Worm (Caenorhabditis elegans) whole organism, early embryonic: Measurements from ENCODE around the gene F46E10.18.

Experiments
- B0310.2 ChIP-seq: sonication (generic microtip); optimal IDR thresholded peaks from 2 replicates; lab custom pipeline; 2016; ENCODE audit warnings: mild to moderate bottlenecking, missing genetic modification characterization, missing compliant biosample characterization
- F13C5.2 ChIP-seq: sonication (generic microtip); optimal IDR thresholded peaks from 2 replicates; lab custom pipeline; 2017; ENCODE audit warnings: mild to moderate bottlenecking, missing genetic modification characterization, inconsistent platforms, missing compliant biosample characterization
- aly-1 ChIP-seq: sonication (generic microtip); optimal IDR thresholded peaks from 2 replicates; lab custom pipeline; 2016; ENCODE audit warnings: missing genetic modification characterization, missing compliant biosample characterization
- ama-1 ChIP-seq: fragments of 150-350 bp; optimal IDR thresholded peaks from 2 replicates; lab custom pipeline; 2014
- ceh-13 ChIP-seq: fragments of 200-800 bp; sonication (Bioruptor generic); optimal IDR thresholded peaks from 2 replicates; lab custom pipeline; 2018; ENCODE audit warnings: mild to moderate bottlenecking, missing genetic modification characterization, missing compliant biosample characterization
- ceh-36 ChIP-seq: sonication (generic microtip); optimal IDR thresholded peaks from 2 replicates; lab custom pipeline; 2016; ENCODE audit warnings: missing genetic modification characterization, inconsistent platforms, missing compliant biosample characterization
- ets-7 ChIP-seq: sonication (generic microtip); optimal IDR thresholded peaks from 2 replicates; lab custom pipeline; 2016; ENCODE audit warnings: missing genotype, missing genetic modification characterization, missing compliant biosample characterization
- flt-1 ChIP-seq: fragments of 200-800 bp; sonication (Bioruptor generic); IDR thresholded peaks from 2 replicates; pipeline ENCODE4 v1.3.6; 2022; ENCODE audit warnings: missing genetic modification characterization, missing compliant biosample characterization
- hmbx-1 ChIP-seq: sonication (generic microtip); optimal IDR thresholded peaks from 2 replicates; lab custom pipeline; 2016; ENCODE audit warnings: mild to moderate bottlenecking, missing genetic modification characterization, missing compliant biosample characterization
- hmg-4 ChIP-seq: fragments of 200-800 bp; sonication (Bioruptor generic); optimal IDR thresholded peaks from 2 replicates; lab custom pipeline; 2018; ENCODE audit warnings: mild to moderate bottlenecking, missing genetic modification characterization, missing compliant biosample characterization
- hnd-1 ChIP-seq: sonication (generic microtip); optimal IDR thresholded peaks from 2 replicates; lab custom pipeline; 2016; ENCODE audit warnings: missing genetic modification characterization, missing compliant biosample characterization
- pes-1 ChIP-seq: fragments of 200-800 bp; sonication (Bioruptor generic); IDR thresholded peaks from 2 replicates; pipeline ENCODE4 v1.3.6; 2022; ENCODE audit warnings: missing genetic modification reagents, missing genetic modification characterization, missing compliant biosample characterization
- scrt-1 ChIP-seq: fragments of 200-800 bp; sonication (Bioruptor generic); IDR thresholded peaks from 2 replicates; pipeline ENCODE4 v1.3.6; 2022; ENCODE audit warnings: missing genetic modification characterization, missing compliant biosample characterization
- sea-1 ChIP-seq: fragments of 200-800 bp; sonication (Bioruptor generic); conservative IDR thresholded peaks from 2 replicates; pipeline ENCODE4 v1.3.6; 2022; ENCODE audit warnings: missing genetic modification characterization, missing compliant biosample characterization
- tbx-11 ChIP-seq: fragments of 200-800 bp; sonication (Bioruptor generic); IDR thresholded peaks from 2 replicates; pipeline ENCODE4 v1.3.6; 2022; ENCODE audit warnings: missing genetic modification characterization, missing compliant biosample characterization
- tbx-37 ChIP-seq: fragments of 200-800 bp; sonication (Bioruptor generic); conservative IDR thresholded peaks from 2 replicates; pipeline ENCODE4 v1.3.6; 2022; ENCODE audit warnings: missing genetic modification reagents, missing genetic modification characterization, missing compliant biosample characterization
- tra-4 ChIP-seq: sonication (generic microtip); optimal IDR thresholded peaks from 2 replicates; lab custom pipeline; 2017; ENCODE audit warnings: missing genetic modification characterization, missing compliant biosample characterization

The F46E10.18 gene

ce11 chrV:6559585-6559984, 38.8 kb downstream of the F46E10.18 start:
- TF ChIP-seq scrt-1 (GFP tag; lab: Robert Waterston, UW), result no peak
- TF ChIP-seq hmg-4, result no peak
- TF ChIP-seq hnd-1, result no peak
- no peak for TF ChIP-seq hmbx-1
- TF ChIP-seq tbx-11, result 0 out of 2 replicates have a peak, but pooled peaks have one; percentile 52
- TF ChIP-seq pes-1 (GFP tag; lab: Robert Waterston, UW), result no peak; the same call in 1 of the 2 replicates
- no peak for TF ChIP-seq sea-1 (GFP tag; lab: Robert Waterston, UW)

ce11 chrV:6561592-6561991, 40.8 kb downstream of the F46E10.18 start, which contains the start of gene spp-19:
spp-19 (minus strand) TSS chrV:6561692.
- TF ChIP-seq tbx-37, result no peak
- TF ChIP-seq hmg-4, result no peak
- no peak for TF ChIP-seq ceh-36 (tag; lab: Kevin White, UChicago)
- TF ChIP-seq ets-7 (tag; lab: Kevin White, UChicago), result no peak
- TF ChIP-seq sea-1 (GFP tag; lab: Robert Waterston, UW), result no peak
- TF ChIP-seq aly-1 (tag; lab: Kevin White, UChicago), result no peak
- no peak for TF ChIP-seq scrt-1 (GFP tag; lab: Robert Waterston, UW)
- no peak for TF ChIP-seq B0310.2 (tag; lab: Kevin White, UChicago)
- TF ChIP-seq pes-1 (GFP tag; lab: Robert Waterston, UW), result no peak
- no peak for TF ChIP-seq tbx-11

ce11 chrV:6565851-6566386, 45.1 kb downstream of the F46E10.18 start, which contains the start of gene K04A8.1:
K04A8.1 (plus strand) TSS chrV:6566336.
- no peak for TF ChIP-seq pes-1 (GFP tag; lab: Robert Waterston, UW)
- TF ChIP-seq flt-1, result no peak
- no peak for TF ChIP-seq B0310.2 (tag; lab: Kevin White, UChicago)
- TF ChIP-seq aly-1 (tag; lab: Kevin White, UChicago), result no peak
- no peak for TF ChIP-seq ama-1
- TF ChIP-seq tra-4 (tag; lab: Kevin White, UChicago), result no peak
- no peak for TF ChIP-seq scrt-1 (GFP tag; lab: Robert Waterston, UW)
- TF ChIP-seq ceh-13 (GFP tag; lab: Kevin White, UChicago), result no peak
- no peak for TF ChIP-seq tbx-37
- no peak for TF ChIP-seq ets-7 (tag; lab: Kevin White, UChicago)
- no peak for TF ChIP-seq tbx-11
- TF ChIP-seq F13C5.2, result no peak
